Fruit fly (Drosophila melanogaster) whole organism, embryonic: Measurements from ENCODE around the gene CG11811.

Experiments
- Adf1 ChIP-seq: fragments of 200-800 bp; sonication (Bioruptor generic); IDR thresholded peaks from 2 replicates; pipeline ENCODE4 v1.3.6; 2022; ENCODE audit warnings: missing biosample characterization, missing genetic modification characterization
- Atf6 ChIP-seq: fragments of 200-800 bp; sonication (Bioruptor generic); IDR thresholded peaks from 2 replicates; pipeline ENCODE4 v1.3.6; 2022; ENCODE audit warnings: missing biosample characterization, missing genetic modification characterization
- CG10321 ChIP-seq: fragments of 200-800 bp; sonication (Bioruptor generic); IDR thresholded peaks from 2 replicates; pipeline ENCODE4 v1.3.6; 2022; ENCODE audit warnings: missing biosample characterization, missing genetic modification characterization
- CG12299 ChIP-seq: fragments of 200-800 bp; sonication (Bioruptor generic); optimal IDR thresholded peaks from 2 replicates; lab custom pipeline; 2018; ENCODE audit warnings: missing biosample characterization, mild to moderate bottlenecking, missing genetic modification characterization
- CG14014 ChIP-seq: fragments of 200-800 bp; sonication (Bioruptor generic); IDR thresholded peaks from 2 replicates; pipeline ENCODE4 v1.3.6; 2022; ENCODE audit warnings: missing biosample characterization, missing genetic modification characterization
- CG14860 ChIP-seq: fragments of 200-800 bp; sonication (Bioruptor generic); IDR thresholded peaks from 3 replicates; pipeline ENCODE4 v1.3.6; 2022; ENCODE audit warnings: missing biosample characterization, missing genetic modification characterization; ENCODE audit not compliant: partially characterized antibody
- CG16863 ChIP-seq: fragments of 200-800 bp; sonication (Bioruptor generic); optimal IDR thresholded peaks from 3 replicates; lab custom pipeline; 2016; ENCODE audit warnings: missing biosample characterization, missing genetic modification characterization
- CG17186 ChIP-seq: fragments of 200-800 bp; sonication (Bioruptor generic); optimal IDR thresholded peaks from 3 replicates; lab custom pipeline; 2017; ENCODE audit warnings: missing biosample characterization, missing genetic modification reagents, missing genetic modification characterization
- CG30020 ChIP-seq: fragments of 200-800 bp; optimal IDR thresholded peaks from 2 replicates; lab custom pipeline; 2019; ENCODE audit warnings: missing biosample characterization, mild to moderate bottlenecking, missing genetic modification characterization, moderate library complexity
- CG43689 ChIP-seq: fragments of 200-800 bp; sonication (Bioruptor generic); IDR thresholded peaks from 2 replicates; pipeline ENCODE4 v1.3.6; 2022; ENCODE audit warnings: missing biosample characterization, missing genetic modification characterization
- CG4617 ChIP-seq: fragments of 200-800 bp; sonication (Bioruptor generic); optimal IDR thresholded peaks from 3 replicates; lab custom pipeline; 2016; ENCODE audit warnings: missing biosample characterization, missing genetic modification characterization, borderline replicate concordance
- CG5245 ChIP-seq: fragments of 200-800 bp; sonication (Bioruptor generic); optimal IDR thresholded peaks from 3 replicates; lab custom pipeline; 2016; ENCODE audit warnings: missing biosample characterization, missing genetic modification characterization
- CG6272 ChIP-seq: fragments of 200-800 bp; sonication (Bioruptor generic); IDR thresholded peaks from 2 replicates; pipeline ENCODE4 v1.3.6; 2022; ENCODE audit warnings: missing biosample characterization, missing genetic modification characterization
- CG6765 ChIP-seq: fragments of 200-800 bp; sonication (Bioruptor generic); optimal IDR thresholded peaks from 3 replicates; lab custom pipeline; 2017; ENCODE audit warnings: missing biosample characterization, mild to moderate bottlenecking, missing genetic modification characterization
- CG8359 ChIP-seq: fragments of 200-800 bp; sonication (Bioruptor generic); optimal IDR thresholded peaks from 2 replicates; lab custom pipeline; 2017; ENCODE audit warnings: missing biosample characterization, mild to moderate bottlenecking, missing genetic modification characterization, borderline replicate concordance
- CG9727 ChIP-seq: fragments of 200-800 bp; sonication (Bioruptor generic); optimal IDR thresholded peaks from 3 replicates; lab custom pipeline; 2017; ENCODE audit warnings: missing biosample characterization, mild to moderate bottlenecking, missing genetic modification characterization
- D19B ChIP-seq: fragments of 200-800 bp; sonication (Bioruptor generic); optimal IDR thresholded peaks from 2 replicates; lab custom pipeline; 2017; ENCODE audit warnings: missing biosample characterization, mild to moderate bottlenecking, missing genetic modification characterization
- Doc3 ChIP-seq: fragments of 200-800 bp; sonication (Bioruptor generic); IDR thresholded peaks from 3 replicates; pipeline ENCODE4 v1.3.6; 2022; ENCODE audit warnings: missing biosample characterization, missing genetic modification characterization; ENCODE audit not compliant: partially characterized antibody
- Gug ChIP-seq: fragments of 200-800 bp; sonication (Bioruptor generic); IDR thresholded peaks from 4 replicates; pipeline ENCODE4 v1.3.6; 2022; ENCODE audit warnings: missing biosample characterization, missing genetic modification characterization
- HHEX ChIP-seq: fragments of 200-800 bp; sonication (Bioruptor generic); optimal IDR thresholded peaks from 3 replicates; lab custom pipeline; 2017; ENCODE audit warnings: missing biosample characterization, mild to moderate bottlenecking, missing genetic modification characterization, missing genetic modification reagents
- HmgZ ChIP-seq: fragments of 200-800 bp; sonication (Bioruptor generic); optimal IDR thresholded peaks from 2 replicates; lab custom pipeline; 2018; ENCODE audit warnings: missing biosample characterization, mild to moderate bottlenecking, missing genetic modification characterization
- Jarid2 ChIP-seq: fragments of 200-800 bp; sonication (Bioruptor generic); optimal IDR thresholded peaks from 3 replicates; lab custom pipeline; 2017; ENCODE audit warnings: mild to moderate bottlenecking, missing biosample characterization, missing genetic modification reagents, missing genetic modification characterization
- Lhr ChIP-seq: fragments of 200-800 bp; sonication (Bioruptor generic); optimal IDR thresholded peaks from 3 replicates; lab custom pipeline; 2017; ENCODE audit warnings: mild to moderate bottlenecking, missing biosample characterization, missing genetic modification reagents, missing genetic modification characterization
- Lim3 ChIP-seq: fragments of 200-800 bp; sonication (Bioruptor generic); IDR thresholded peaks from 2 replicates; pipeline ENCODE4 v1.3.6; 2022; ENCODE audit warnings: missing biosample characterization, missing genetic modification characterization
- Lpt ChIP-seq: fragments of >200 bp; optimal IDR thresholded peaks from 2 replicates; lab custom pipeline; 2018; ENCODE audit warnings: missing biosample characterization, missing genetic modification characterization
- MESR4 ChIP-seq: fragments of 200-800 bp; sonication (Bioruptor generic); optimal IDR thresholded peaks from 2 replicates; lab custom pipeline; 2018; ENCODE audit warnings: missing biosample characterization, mild to moderate bottlenecking, missing genetic modification characterization, moderate library complexity
- Nf-YA ChIP-seq: fragments of 200-800 bp; sonication (Bioruptor generic); IDR thresholded peaks from 2 replicates; pipeline ENCODE4 v1.3.6; 2022; ENCODE audit warnings: missing biosample characterization, missing genetic modification characterization
- Rfx ChIP-seq: fragments of 200-800 bp; sonication (Bioruptor generic); IDR thresholded peaks from 2 replicates; pipeline ENCODE4 v1.3.6; 2022; ENCODE audit warnings: missing biosample characterization, missing genetic modification characterization
- Scr ChIP-seq: fragments of 200-800 bp; sonication (Bioruptor generic); IDR thresholded peaks from 2 replicates; pipeline ENCODE4 v1.3.6; 2022; ENCODE audit warnings: missing biosample characterization, missing genetic modification characterization; ENCODE audit not compliant: partially characterized antibody
- Stat92E ChIP-seq, 3 experiments: fragments of >200 bp in 2 of 3; fragments of 200-800 bp in 1 of 3; sonication (Bioruptor generic) in 1 of 3; optimal IDR thresholded peaks; 2 replicates each; lab custom pipeline; 2017 to 2019; ENCODE audit warnings: missing biosample characterization in 3 of 3, missing genetic modification characterization in 3 of 3, mild to moderate bottlenecking in 1 of 3, moderate library complexity in 1 of 3
- Xbp1 ChIP-seq: fragments of 200-800 bp; sonication (Bioruptor generic); optimal IDR thresholded peaks from 3 replicates; lab custom pipeline; 2016; ENCODE audit warnings: missing biosample characterization, mild to moderate bottlenecking, missing genetic modification characterization
- ash1 ChIP-seq: fragments of 200-800 bp; sonication (Bioruptor generic); optimal IDR thresholded peaks from 2 replicates; lab custom pipeline; 2018; ENCODE audit warnings: missing biosample characterization, mild to moderate bottlenecking, missing genetic modification characterization
- bab2 ChIP-seq: fragments of 200-800 bp; sonication (Bioruptor generic); optimal IDR thresholded peaks from 2 replicates; lab custom pipeline; 2016; ENCODE audit warnings: missing biosample characterization, missing genetic modification characterization
- bbx ChIP-seq: fragments of 200-800 bp; sonication (Bioruptor generic); IDR thresholded peaks from 2 replicates; pipeline ENCODE4 v1.3.6; 2022; ENCODE audit warnings: missing biosample characterization, missing genetic modification characterization; ENCODE audit not compliant: partially characterized antibody
- crc ChIP-seq: fragments of 200-800 bp; sonication (Bioruptor generic); optimal IDR thresholded peaks from 2 replicates; lab custom pipeline; 2016; ENCODE audit warnings: missing biosample characterization, missing genetic modification characterization
- dimm ChIP-seq: fragments of 200-800 bp; sonication (Bioruptor generic); IDR thresholded peaks from 2 replicates; pipeline ENCODE4 v1.3.6; 2022; ENCODE audit warnings: missing biosample characterization, missing genetic modification characterization
- disco-r ChIP-seq: fragments of 200-800 bp; sonication (Bioruptor generic); optimal IDR thresholded peaks from 2 replicates; lab custom pipeline; 2016; ENCODE audit warnings: missing biosample characterization, missing genetic modification characterization
- dm ChIP-seq: fragments of 200-800 bp; sonication (Bioruptor generic); optimal IDR thresholded peaks from 3 replicates; lab custom pipeline; 2016; ENCODE audit warnings: missing biosample characterization, missing genetic modification characterization
- dpn ChIP-seq, 2 experiments: fragments of 200-800 bp; sonication (Bioruptor generic); optimal IDR thresholded peaks; 3 replicates each; lab custom pipeline; 2016; ENCODE audit warnings: missing biosample characterization in 2 of 2, missing genetic modification characterization in 2 of 2
- fru ChIP-seq: fragments of >200 bp; optimal IDR thresholded peaks from 2 replicates; lab custom pipeline; 2017
- ftz-f1 ChIP-seq: fragments of 200-800 bp; sonication (Bioruptor generic); optimal IDR thresholded peaks from 2 replicates; lab custom pipeline; 2016; ENCODE audit warnings: missing biosample characterization, missing genetic modification characterization
- grn ChIP-seq: fragments of 200-800 bp; sonication (Bioruptor generic); optimal IDR thresholded peaks from 3 replicates; lab custom pipeline; 2017; ENCODE audit warnings: missing biosample characterization, missing genetic modification characterization
- luna ChIP-seq: fragments of 200-800 bp; sonication (Bioruptor generic); optimal IDR thresholded peaks from 2 replicates; lab custom pipeline; 2016; ENCODE audit warnings: missing biosample characterization, missing genetic modification characterization
- nau ChIP-seq: fragments of 200-800 bp; sonication (Bioruptor generic); optimal IDR thresholded peaks from 3 replicates; lab custom pipeline; 2017; ENCODE audit warnings: missing biosample characterization, mild to moderate bottlenecking, missing genetic modification characterization, missing genetic modification reagents
- org-1 ChIP-seq: fragments of 200-800 bp; sonication (Bioruptor generic); optimal IDR thresholded peaks from 2 replicates; lab custom pipeline; 2017; ENCODE audit warnings: missing biosample characterization, missing genetic modification characterization
- pho ChIP-seq: fragments of 200-800 bp; sonication (Bioruptor generic); optimal IDR thresholded peaks from 2 replicates; lab custom pipeline; 2016; ENCODE audit warnings: missing biosample characterization, missing genetic modification characterization
- sob ChIP-seq: fragments of 200-800 bp; sonication (Bioruptor generic); IDR thresholded peaks from 2 replicates; pipeline ENCODE4 v1.3.6; 2022; ENCODE audit warnings: missing biosample characterization, missing genetic modification characterization
- ttk ChIP-seq: fragments of 200-800 bp; sonication (Bioruptor generic); IDR thresholded peaks from 2 replicates; pipeline ENCODE4 v2.1.2; 2022; ENCODE audit warnings: missing biosample characterization, missing genetic modification characterization
- tx ChIP-seq: fragments of 200-800 bp; sonication (Bioruptor generic); optimal IDR thresholded peaks from 2 replicates; lab custom pipeline; 2016; ENCODE audit warnings: missing biosample characterization, missing genetic modification characterization

The CG11811 gene

dm6 chr3L:10660744-10661589, 29.9 kb upstream of the CG11811 start, which contains the start of the genes CG32066 and CG8003 (continued):
- TF ChIP-seq pho (GFP tag; lab: Kevin White, UChicago) (no peak), CG10321 (GFP tag; lab: Robert Waterston, UW) (no peak; the same call in 1 of the 2 replicates), ftz-f1 (no peak), CG9727 (peak; percentile 40), Rfx (GFP tag; lab: Robert Waterston, UW) (peak; percentile 55), sob (GFP tag; lab: Robert Waterston, UW) (peak; percentile 57; the same call in 1 of the 2 replicates), disco-r (GFP tag; lab: Kevin White, UChicago) (no peak), dpn (GFP tag; optimal IDR thresholded peaks at IDR 0.05; lab: Kevin White, UChicago) (peak in 1 of 2 experiments; percentile 6), Gug (peak; percentile 67; the same call in 2 of the 4 replicates), Nf-YA (GFP tag; lab: Robert Waterston, UW) (no peak), Adf1 (no peak), CG5245 (GFP tag; lab: Kevin White, UChicago) (no peak), tx (no peak), ash1 (GFP tag; lab: Kevin White, UChicago) (no peak), HmgZ (tag; lab: Kevin White, UChicago) (peak; percentile 24), Atf6 (GFP tag; lab: Robert Waterston, UW) (peak; percentile 40; the same call in 1 of the 2 replicates), CG14860 (GFP tag; lab: Robert Waterston, UW) (peak; percentile 90), Lhr (GFP tag; lab: Kevin White, UChicago) (no peak), CG12299 (tag; lab: Kevin White, UChicago) (peak; percentile 45), HHEX (GFP tag; lab: Kevin White, UChicago) (peak; percentile 30), bab2 (GFP tag; lab: Kevin White, UChicago) (no peak), CG6765 (peak; percentile 50), CG43689 (no peak), Doc3 (GFP tag; lab: Robert Waterston, UW) (peak; percentile 83; the same call in 2 of the 3 replicates), grn (GFP tag; lab: Kevin White, UChicago) (peak; percentile 53), CG17186 (GFP tag; lab: Kevin White, UChicago) (no peak), CG6272 (GFP tag; lab: Robert Waterston, UW) (no peak; the same call in 1 of the 2 replicates), CG8359 (GFP tag; lab: Kevin White, UChicago) (no peak), ttk (no peak), Jarid2 (peak; percentile 96), dimm (GFP tag; lab: Robert Waterston, UW) (0 out of 2 replicates have a peak, but pooled peaks have one; percentile 10), org-1 (no peak), D19B (GFP tag; lab: Kevin White, UChicago) (no peak), Lpt (GFP tag; lab: Kevin White, UChicago) (no peak), CG30020 (tag; lab: Kevin White, UChicago) (peak; percentile 60), Scr (GFP tag; lab: Robert Waterston, UW) (peak; percentile 91), crc (no peak), CG16863 (GFP tag; lab: Kevin White, UChicago) (no peak), Lim3 (no peak), fru (lab: Kevin White, UChicago) (no peak), luna (GFP tag; lab: Kevin White, UChicago) (no peak), CG4617 (GFP tag; lab: Kevin White, UChicago) (peak; percentile 10), bbx (peak; percentile 98), Stat92E (GFP tag; optimal IDR thresholded peaks at IDR 0.05; lab: Kevin White, UChicago) (peak in 1 of 3 experiments; percentile 47), CG14014 (GFP tag; lab: Robert Waterston, UW) (peak; percentile 41; the same call in 1 of the 2 replicates), nau (GFP tag; lab: Kevin White, UChicago) (peak; percentile 27), MESR4 (GFP tag; lab: Kevin White, UChicago) (peak; percentile 64), dm (GFP tag; lab: Kevin White, UChicago) (peak; percentile 3), Xbp1 (GFP tag; lab: Kevin White, UChicago) (peak; percentile 29)
